Fruit fly (Drosophila melanogaster) whole organism, prepupa: ENCODE data around the gene CG2983.

ENCODE experiments used
- Blimp-1 ChIP-seq: fragments of 200-800 bp; sonication (Bioruptor generic); optimal IDR thresholded peaks from 3 replicates; lab custom pipeline; 2017; ENCODE audit warnings: missing biosample characterization, missing genetic modification characterization, mild to moderate bottlenecking, moderate library complexity, missing genetic modification reagents
- CG10631 ChIP-seq: fragments of 200-800 bp; sonication (Bioruptor generic); optimal IDR thresholded peaks from 2 replicates; lab custom pipeline; 2016; ENCODE audit warnings: missing biosample characterization, missing genetic modification characterization
- CG10669 ChIP-seq: fragments of 200-800 bp; sonication (Bioruptor generic); optimal IDR thresholded peaks from 3 replicates; lab custom pipeline; 2018; ENCODE audit warnings: missing biosample characterization, mild to moderate bottlenecking, missing genetic modification characterization, moderate library complexity
- CG11294 ChIP-seq: fragments of 200-800 bp; sonication (Bioruptor generic); IDR thresholded peaks from 2 replicates; pipeline ENCODE4 v1.3.6; 2022; ENCODE audit warnings: missing biosample characterization, missing genetic modification characterization
- CG11902 ChIP-seq: fragments of 200-800 bp; sonication (Bioruptor generic); optimal IDR thresholded peaks from 3 replicates; lab custom pipeline; 2016; ENCODE audit warnings: missing biosample characterization, missing genetic modification characterization
- CG1621 ChIP-seq: fragments of 200-800 bp; sonication (Bioruptor generic); optimal IDR thresholded peaks from 3 replicates; lab custom pipeline; 2018; ENCODE audit warnings: missing biosample characterization, mild to moderate bottlenecking, missing genetic modification characterization
- CG16779 ChIP-seq: fragments of 200-800 bp; sonication (Bioruptor generic); optimal IDR thresholded peaks from 3 replicates; lab custom pipeline; 2017; ENCODE audit warnings: missing biosample characterization, mild to moderate bottlenecking, missing genetic modification characterization
- CG3032 ChIP-seq: fragments of 200-800 bp; optimal IDR thresholded peaks from 2 replicates; lab custom pipeline; 2019; ENCODE audit warnings: missing biosample characterization, mild to moderate bottlenecking, missing genetic modification characterization, moderate library complexity
- CG31627 ChIP-seq: fragments of 200-800 bp; sonication (Bioruptor generic); optimal IDR thresholded peaks from 3 replicates; lab custom pipeline; 2016; ENCODE audit warnings: missing biosample characterization, missing genetic modification characterization
- CG32006 ChIP-seq: fragments of 200-800 bp; sonication (Bioruptor generic); optimal IDR thresholded peaks from 3 replicates; lab custom pipeline; 2017; ENCODE audit warnings: missing biosample characterization, mild to moderate bottlenecking, missing genetic modification characterization
- CG34406 ChIP-seq: fragments of 200-800 bp; sonication (Bioruptor generic); optimal IDR thresholded peaks from 3 replicates; lab custom pipeline; 2016; ENCODE audit warnings: missing biosample characterization, missing genetic modification characterization
- CG3919 ChIP-seq: fragments of 200-800 bp; sonication (Bioruptor generic); optimal IDR thresholded peaks from 3 replicates; lab custom pipeline; 2016; ENCODE audit warnings: missing biosample characterization, missing genetic modification characterization
- CG4318 ChIP-seq: fragments of 200-800 bp; sonication (Bioruptor generic); optimal IDR thresholded peaks from 3 replicates; lab custom pipeline; 2017; ENCODE audit warnings: missing biosample characterization, mild to moderate bottlenecking, missing genetic modification characterization
- CG6163 ChIP-seq: fragments of 200-800 bp; sonication (Bioruptor generic); IDR thresholded peaks from 3 replicates; pipeline ENCODE4 v1.3.6; 2022; ENCODE audit warnings: missing biosample characterization, missing genetic modification characterization
- CG6276 ChIP-seq: fragments of 200-800 bp; sonication (Bioruptor generic); optimal IDR thresholded peaks from 2 replicates; lab custom pipeline; 2017; ENCODE audit warnings: missing biosample characterization, mild to moderate bottlenecking, missing genetic modification characterization
- CG6792 ChIP-seq: fragments of 200-800 bp; sonication (Bioruptor generic); optimal IDR thresholded peaks from 3 replicates; lab custom pipeline; 2016; ENCODE audit warnings: missing biosample characterization, missing genetic modification characterization
- CG6854 ChIP-seq: fragments of 200-800 bp; sonication (Bioruptor generic); optimal IDR thresholded peaks from 2 replicates; lab custom pipeline; 2017; ENCODE audit warnings: missing biosample characterization, mild to moderate bottlenecking, missing genetic modification characterization
- CG7368 ChIP-seq: fragments of 200-800 bp; sonication (Bioruptor generic); optimal IDR thresholded peaks from 3 replicates; lab custom pipeline; 2016; ENCODE audit warnings: missing biosample characterization, missing genetic modification characterization
- CG8119 ChIP-seq: fragments of 200-800 bp; sonication (Bioruptor generic); IDR thresholded peaks from 3 replicates; pipeline ENCODE4 v1.3.6; 2022; ENCODE audit warnings: missing biosample characterization, missing genetic modification characterization
- CG8632 ChIP-seq: fragments of 200-800 bp; sonication (Bioruptor generic); optimal IDR thresholded peaks from 3 replicates; lab custom pipeline; 2016; ENCODE audit warnings: missing biosample characterization, missing genetic modification characterization
- CG9139 ChIP-seq: fragments of 200-800 bp; sonication (Bioruptor generic); optimal IDR thresholded peaks from 3 replicates; lab custom pipeline; 2017; ENCODE audit warnings: missing biosample characterization, mild to moderate bottlenecking, missing genetic modification characterization
- Eip75B ChIP-seq: fragments of 200-800 bp; sonication (Bioruptor generic); optimal IDR thresholded peaks from 3 replicates; lab custom pipeline; 2016; ENCODE audit warnings: missing biosample characterization, missing genetic modification characterization
- Eip78C ChIP-seq: fragments of 200-800 bp; sonication (Bioruptor generic); peaks from one replicate; lab custom pipeline; 2016; ENCODE audit warnings: missing biosample characterization, missing genetic modification characterization
- Eip93F ChIP-seq: fragments of 200-800 bp; sonication (Bioruptor generic); optimal IDR thresholded peaks from 2 replicates; lab custom pipeline; 2016; ENCODE audit warnings: missing biosample characterization, mild to moderate bottlenecking, missing genetic modification characterization
- Ets21C ChIP-seq: fragments of 200-800 bp; sonication (Bioruptor generic); optimal IDR thresholded peaks from 3 replicates; lab custom pipeline; 2016; ENCODE audit warnings: missing biosample characterization, missing genetic modification characterization
- Gug ChIP-seq: fragments of 200-800 bp; sonication (Bioruptor generic); IDR thresholded peaks from 2 replicates; pipeline ENCODE4 v1.3.6; 2022; ENCODE audit warnings: missing biosample characterization, missing genetic modification characterization
- Hr38 ChIP-seq: sonication (Bioruptor generic); optimal IDR thresholded peaks from 2 replicates; lab custom pipeline; 2016; ENCODE audit warnings: missing biosample characterization, missing genetic modification characterization
- Hr39 ChIP-seq: fragments of 200-800 bp; sonication (Bioruptor generic); optimal IDR thresholded peaks from 2 replicates; lab custom pipeline; 2016; ENCODE audit warnings: missing biosample characterization, missing genetic modification characterization
- Lpt ChIP-seq: fragments of 200-800 bp; sonication (Bioruptor generic); optimal IDR thresholded peaks from 3 replicates; lab custom pipeline; 2016; ENCODE audit warnings: missing biosample characterization, missing genetic modification characterization
- OdsH ChIP-seq: fragments of 200-800 bp; sonication (Bioruptor generic); optimal IDR thresholded peaks from 3 replicates; lab custom pipeline; 2016; ENCODE audit warnings: missing biosample characterization, missing genetic modification characterization
- Smox ChIP-seq: fragments of 200-800 bp; sonication (Bioruptor generic); optimal IDR thresholded peaks from 3 replicates; lab custom pipeline; 2016; ENCODE audit warnings: missing biosample characterization, missing genetic modification characterization
- Sox14 ChIP-seq: fragments of 200-800 bp; sonication (Bioruptor generic); optimal IDR thresholded peaks from 3 replicates; lab custom pipeline; 2016; ENCODE audit warnings: missing biosample characterization, missing genetic modification characterization
- Sox15 ChIP-seq: fragments of 200-800 bp; sonication (Bioruptor generic); optimal IDR thresholded peaks from 3 replicates; lab custom pipeline; 2016; ENCODE audit warnings: missing biosample characterization, missing genetic modification characterization
- achi ChIP-seq: fragments of 200-800 bp; sonication (Bioruptor generic); optimal IDR thresholded peaks from 3 replicates; lab custom pipeline; 2016; ENCODE audit warnings: missing biosample characterization, missing genetic modification characterization
- acj6 ChIP-seq: fragments of 200-800 bp; sonication (Bioruptor generic); optimal IDR thresholded peaks from 3 replicates; lab custom pipeline; 2016; ENCODE audit warnings: missing biosample characterization, missing genetic modification characterization
- cyc ChIP-seq: fragments of 200-800 bp; sonication (Bioruptor generic); optimal IDR thresholded peaks from 3 replicates; lab custom pipeline; 2016; ENCODE audit warnings: missing biosample characterization, missing genetic modification characterization
- esn ChIP-seq: fragments of 200-800 bp; sonication (Bioruptor generic); optimal IDR thresholded peaks from 2 replicates; lab custom pipeline; 2016; ENCODE audit warnings: missing biosample characterization, mild to moderate bottlenecking, missing genetic modification characterization, moderate library complexity
- fd59A ChIP-seq: fragments of 200-800 bp; sonication (Bioruptor generic); optimal IDR thresholded peaks from 2 replicates; lab custom pipeline; 2017; ENCODE audit warnings: missing biosample characterization, mild to moderate bottlenecking, missing genetic modification characterization, missing genetic modification reagents
- fd85E ChIP-seq: fragments of 200-800 bp; sonication (Bioruptor generic); optimal IDR thresholded peaks from 3 replicates; lab custom pipeline; 2016; ENCODE audit warnings: missing biosample characterization, missing genetic modification characterization
- fkh ChIP-seq: fragments of 200-800 bp; sonication (Bioruptor generic); optimal IDR thresholded peaks from 3 replicates; lab custom pipeline; 2017; ENCODE audit warnings: missing biosample characterization, mild to moderate bottlenecking, missing genetic modification characterization, moderate library complexity
- net ChIP-seq: fragments of 200-800 bp; sonication (Bioruptor generic); optimal IDR thresholded peaks from 3 replicates; lab custom pipeline; 2016; ENCODE audit warnings: missing biosample characterization, missing genetic modification characterization
- pdm3 ChIP-seq: fragments of 200-800 bp; sonication (Bioruptor generic); optimal IDR thresholded peaks from 3 replicates; lab custom pipeline; 2016; ENCODE audit warnings: missing biosample characterization, missing genetic modification characterization
- salr ChIP-seq, 2 experiments: fragments of 200-800 bp; sonication (Bioruptor generic); optimal IDR thresholded peaks; 3 replicates each; lab custom pipeline; 2016 to 2018; ENCODE audit warnings: missing biosample characterization in 2 of 2, missing genetic modification characterization in 2 of 2, mild to moderate bottlenecking in 1 of 2
- ss ChIP-seq, 2 experiments: fragments of 200-800 bp; sonication (Bioruptor generic); optimal IDR thresholded peaks; 2 replicates in 1 of 2; 3 replicates in 1 of 2; lab custom pipeline; 2017 to 2018; ENCODE audit warnings: mild to moderate bottlenecking in 2 of 2, missing biosample characterization in 2 of 2, missing genetic modification characterization in 2 of 2, moderate library complexity in 1 of 2
- svp ChIP-seq: fragments of 200-800 bp; sonication (Bioruptor generic); peaks from one replicate; lab custom pipeline; 2016; ENCODE audit warnings: missing biosample characterization, missing genetic modification characterization
- topi ChIP-seq: fragments of 200-800 bp; sonication (Bioruptor generic); optimal IDR thresholded peaks from 3 replicates; lab custom pipeline; 2016; ENCODE audit warnings: missing biosample characterization, missing genetic modification characterization
- vri ChIP-seq: fragments of 200-800 bp; sonication (Bioruptor generic); optimal IDR thresholded peaks from 3 replicates; lab custom pipeline; 2016; ENCODE audit warnings: missing biosample characterization, mild to moderate bottlenecking, missing genetic modification characterization

The CG2983 gene

DNA sequence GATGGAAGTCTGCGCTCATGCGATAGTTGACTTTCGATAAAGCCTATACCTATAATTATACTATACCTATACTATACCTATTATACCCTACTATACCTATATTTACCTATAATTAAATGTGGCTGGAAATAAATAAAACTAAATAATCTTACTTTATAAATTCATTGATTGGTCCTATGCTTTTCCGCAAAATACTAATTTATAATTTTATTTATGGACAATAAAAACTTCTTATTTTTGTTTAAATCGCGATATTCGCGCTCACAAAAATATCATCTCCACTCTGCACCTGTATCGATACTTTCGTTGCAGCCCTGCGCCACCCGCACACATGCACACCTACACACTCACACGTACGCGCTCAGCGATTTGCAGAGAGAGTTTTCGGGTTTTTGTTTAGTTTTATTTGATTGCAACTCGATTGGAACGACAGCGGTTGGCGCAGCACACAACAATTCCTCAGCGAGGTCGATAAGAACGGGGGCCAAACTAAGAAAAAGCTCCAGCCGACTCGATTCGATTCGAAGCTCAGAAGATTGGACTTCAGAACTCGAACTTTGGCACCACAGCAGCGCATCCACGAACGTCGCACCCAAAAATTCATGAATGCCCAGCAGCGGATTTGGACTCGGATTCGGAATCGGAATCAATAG is 27.2 kb downstream of the CG2983 start, which contains the start of gene CG8814 (continued):
- TF ChIP-seq CG10669 (GFP tag; lab: Kevin White, UChicago) (peak; percentile 37), pdm3 (GFP tag; lab: Kevin White, UChicago) (peak; percentile 50), Sox14 (GFP tag; lab: Kevin White, UChicago) (peak; percentile 26), CG11294 (GFP tag; lab: Robert Waterston, UW) (no peak; the same call in 1 of the 2 replicates), Hr39 (GFP tag; lab: Kevin White, UChicago) (peak; percentile 53), CG1621 (tag; lab: Kevin White, UChicago) (peak; percentile 39), Eip78C (peak; percentile 79), Eip75B (GFP tag; lab: Kevin White, UChicago) (peak; percentile 18), fkh (GFP tag; lab: Kevin White, UChicago) (peak; percentile 67), salr (GFP tag; optimal IDR thresholded peaks at IDR 0.05; lab: Kevin White, UChicago) (no peak), net (GFP tag; lab: Kevin White, UChicago) (peak; percentile 61), ss (GFP tag; optimal IDR thresholded peaks at IDR 0.05; lab: Kevin White, UChicago) (peak; percentile 88), acj6 (GFP tag; lab: Kevin White, UChicago) (peak; percentile 53), vri (GFP tag; lab: Kevin White, UChicago) (peak; percentile 63), fd59A (GFP tag; lab: Kevin White, UChicago) (peak; percentile 23), Smox (GFP tag; lab: Kevin White, UChicago) (peak; percentile 74), cyc (GFP tag; lab: Kevin White, UChicago) (peak; percentile 57), achi (GFP tag; lab: Kevin White, UChicago) (peak; percentile 53), Gug (GFP tag; lab: Robert Waterston, UW) (no peak; the same call in 1 of the 2 replicates), Blimp-1 (GFP tag; lab: Kevin White, UChicago) (peak; percentile 46), Ets21C (GFP tag; lab: Kevin White, UChicago) (peak; percentile 56), CG32006 (GFP tag; lab: Kevin White, UChicago) (peak; percentile 69), CG4318 (GFP tag; lab: Kevin White, UChicago) (peak; percentile 39), CG6854 (GFP tag; lab: Kevin White, UChicago) (peak; percentile 96), CG8119 (peak; percentile 72), Eip93F (GFP tag; lab: Kevin White, UChicago) (peak; percentile 68), CG34406 (GFP tag; lab: Kevin White, UChicago) (peak; percentile 40)

DNA sequence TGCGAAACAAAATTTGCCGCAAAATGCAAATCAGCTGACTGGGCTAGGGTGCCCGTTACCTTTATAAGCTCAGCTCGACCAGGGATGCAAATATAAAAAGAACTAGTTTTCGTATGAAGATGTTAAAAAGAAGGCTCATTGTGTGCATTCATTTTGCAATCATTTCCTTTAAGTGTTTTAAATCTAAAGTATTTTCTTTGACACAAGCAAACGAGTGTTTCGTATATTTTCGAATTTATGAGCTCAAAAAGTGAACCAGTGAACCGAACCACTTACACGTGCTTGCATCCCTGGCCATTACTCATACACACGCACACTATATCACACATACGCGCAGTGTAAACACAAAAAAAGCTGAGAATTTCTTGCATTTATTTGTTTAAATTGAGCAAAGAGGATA is 30.8 kb downstream of the CG2983 start, which contains the start of the genes Prx6a and Sbat:
Gene Prx6a, minus strand, starts transcription at position 45 of the 400 bp plus-strand sequence.
Gene Sbat, plus strand, starts transcription at position 157 of the 400 bp plus-strand sequence.
- TF ChIP-seq Eip93F (GFP tag; lab: Kevin White, UChicago) (no peak), esn (GFP tag; lab: Kevin White, UChicago) (peak; percentile 72), Sox15 (GFP tag; lab: Kevin White, UChicago) (peak; percentile 58), CG9139 (no peak), svp (GFP tag; lab: Kevin White, UChicago) (peak; percentile 73), CG3919 (GFP tag; lab: Kevin White, UChicago) (peak; percentile 55), CG34406 (GFP tag; lab: Kevin White, UChicago) (peak; percentile 24), CG3032 (tag; lab: Kevin White, UChicago) (peak; percentile 76), OdsH (peak; percentile 46), Gug (GFP tag; lab: Robert Waterston, UW) (peak; percentile 63), CG10669 (GFP tag; lab: Kevin White, UChicago) (peak; percentile 54), CG16779 (tag; lab: Kevin White, UChicago) (no peak), fd85E (GFP tag; lab: Kevin White, UChicago) (no peak), CG31627 (GFP tag; lab: Kevin White, UChicago) (peak; percentile 78), CG6163 (GFP tag; lab: Robert Waterston, UW) (no peak), topi (GFP tag; lab: Kevin White, UChicago) (peak; percentile 60), salr (GFP tag; optimal IDR thresholded peaks at IDR 0.05; lab: Kevin White, UChicago) (peak in 1 of 2 experiments; percentile 42), CG6276 (GFP tag; lab: Kevin White, UChicago) (no peak), Eip75B (GFP tag; lab: Kevin White, UChicago) (peak; percentile 78), Lpt (GFP tag; lab: Kevin White, UChicago) (no peak), CG11294 (GFP tag; lab: Robert Waterston, UW) (peak; percentile 37; the same call in 1 of the 2 replicates), CG8632 (peak; percentile 22), CG7368 (GFP tag; lab: Kevin White, UChicago) (peak; percentile 53), CG6792 (GFP tag; lab: Kevin White, UChicago) (peak; percentile 51), ss (GFP tag; optimal IDR thresholded peaks at IDR 0.05; lab: Kevin White, UChicago) (peak in 1 of 2 experiments; percentile 70), fd59A (GFP tag; lab: Kevin White, UChicago) (peak; percentile 9), cyc (GFP tag; lab: Kevin White, UChicago) (peak; percentile 77), fkh (GFP tag; lab: Kevin White, UChicago) (peak; percentile 94), CG11902 (GFP tag; lab: Kevin White, UChicago) (peak; percentile 56), CG10631 (peak; percentile 50), Hr38 (GFP tag; lab: Kevin White, UChicago) (no peak)
